Fruit fly (Drosophila melanogaster): ENCODE results near the gene CG6650.

CG6650 gene

DNA sequence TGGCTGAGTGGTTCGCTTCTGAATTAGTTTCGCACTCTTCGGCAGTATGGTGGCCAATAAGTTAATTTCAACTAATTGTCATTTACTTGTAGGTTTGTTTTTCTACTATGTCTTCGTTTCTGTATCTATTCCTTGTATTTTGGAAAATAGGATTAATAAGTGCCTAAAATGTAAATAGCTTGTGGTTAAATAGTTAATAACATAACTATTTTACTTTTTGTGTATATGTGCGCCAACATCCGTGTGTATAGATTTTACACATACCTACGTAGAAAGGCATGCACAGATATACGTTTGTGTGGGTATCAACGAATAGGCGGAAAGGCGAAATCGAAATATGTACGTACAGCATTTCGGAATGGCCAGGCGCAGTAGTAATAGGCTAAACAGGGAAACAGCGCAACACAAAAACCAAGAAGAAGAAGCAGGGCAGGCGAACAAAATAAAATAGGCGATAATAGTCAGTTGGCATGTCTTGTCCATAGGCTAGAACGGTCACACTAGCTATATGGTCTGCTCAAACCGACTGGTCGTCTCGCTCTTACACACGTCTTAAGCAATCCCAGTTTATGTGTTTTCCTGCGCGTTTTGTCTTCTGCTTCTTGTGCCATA lies 28.6 kb upstream of the CG6650 start (continued):
- TF ChIP-seq CG15514 (GFP tag; optimal IDR thresholded peaks at IDR 0.05), result peak; percentile 54
- peak; percentile 68 for TF ChIP-seq CG9797 (GFP tag; optimal IDR thresholded peaks at IDR 0.05)
- no peak for TF ChIP-seq nom (GFP tag; optimal IDR thresholded peaks at IDR 0.05)
- TF ChIP-seq CG8924 (tag; optimal IDR thresholded peaks at IDR 0.05), result peak; percentile 83
- peak; percentile 20; the same call in 1 of the 2 replicates for TF ChIP-seq CG13287 (GFP tag; IDR thresholded peaks at IDR 0.05; ENCODE audit: partially characterized antibody)
- peak; percentile 5 for TF ChIP-seq CG4282 (GFP tag; optimal IDR thresholded peaks at IDR 0.05)
- peak; percentile 13 for TF ChIP-seq CG17829 (tag; optimal IDR thresholded peaks at IDR 0.05)
- TF ChIP-seq Sry-δ (GFP tag; optimal IDR thresholded peaks at IDR 0.05), result peak; percentile 11
- TF ChIP-seq D (optimal IDR thresholded peaks at IDR 0.05), result no peak
- no peak for TF ChIP-seq D (GFP tag; optimal IDR thresholded peaks at IDR 0.05)
- 0 out of 3 replicates have a peak, but pooled peaks have one; percentile 12 for TF ChIP-seq zen2 (GFP tag; IDR thresholded peaks at IDR 0.05; ENCODE audit: partially characterized antibody)
- TF ChIP-seq CG2199 (GFP tag; IDR thresholded peaks at IDR 0.05), result peak; percentile 67; the same call in 1 of the 3 replicates
- peak; percentile 36; the same call in 1 of the 3 replicates for TF ChIP-seq Dbx (GFP tag; IDR thresholded peaks at IDR 0.05)
- no peak for TF ChIP-seq salm (tag; optimal IDR thresholded peaks at IDR 0.05)
- TF ChIP-seq phol (tag; optimal IDR thresholded peaks at IDR 0.05), result peak; percentile 45
- TF ChIP-seq rib (GFP tag; IDR thresholded peaks at IDR 0.05), result peak; percentile 70; the same call in 1 of the 2 replicates
- peak; percentile 74 for TF ChIP-seq CG32767 (GFP tag; IDR thresholded peaks at IDR 0.05)
- no peak for TF ChIP-seq CG17359 (tag; optimal IDR thresholded peaks at IDR 0.05)
- TF ChIP-seq CG18599 (GFP tag; optimal IDR thresholded peaks at IDR 0.05), result peak; percentile 35
- TF ChIP-seq MBD-R2 (GFP tag; IDR thresholded peaks at IDR 0.05), result peak; percentile 42; the same call in 1 of the 2 replicates
- peak; percentile 10 for TF ChIP-seq CG14710 (tag; optimal IDR thresholded peaks at IDR 0.05)
- no peak for TF ChIP-seq emc (GFP tag; optimal IDR thresholded peaks at IDR 0.05)
- peak; percentile 49 for TF ChIP-seq Ets97D (GFP tag; optimal IDR thresholded peaks at IDR 0.05)
- TF ChIP-seq dimm (GFP tag; IDR thresholded peaks at IDR 0.05), result no peak
- TF ChIP-seq Dek (tag; optimal IDR thresholded peaks at IDR 0.05), result peak; percentile 12
- peak; percentile 13 for TF ChIP-seq BEAF-32 (GFP tag; optimal IDR thresholded peaks at IDR 0.05)
- TF ChIP-seq Nf-YC (tag; optimal IDR thresholded peaks at IDR 0.05), result peak; percentile 30
- TF ChIP-seq Rfx (GFP tag; IDR thresholded peaks at IDR 0.05), result 0 out of 2 replicates have a peak, but pooled peaks have one; percentile 16
- TF ChIP-seq Adf1 (GFP tag; IDR thresholded peaks at IDR 0.05), result no peak
- TF ChIP-seq CG34224 (GFP tag; IDR thresholded peaks at IDR 0.05; ENCODE audit: partially characterized antibody), result no peak
- no peak for TF ChIP-seq CoRest (tag; optimal IDR thresholded peaks at IDR 0.05)
- TF ChIP-seq B-H2 (GFP tag; optimal IDR thresholded peaks at IDR 0.05), result peak; percentile 58
- no peak for TF ChIP-seq HHEX (GFP tag; optimal IDR thresholded peaks at IDR 0.05)
- no peak for TF ChIP-seq crc (GFP tag; optimal IDR thresholded peaks at IDR 0.05)
- no peak for TF ChIP-seq CG10267 (tag; optimal IDR thresholded peaks at IDR 0.05)
- TF ChIP-seq ERR (GFP tag; optimal IDR thresholded peaks at IDR 0.05), result no peak
- peak; percentile 6 for TF ChIP-seq grau (tag; optimal IDR thresholded peaks at IDR 0.05)
- no peak for TF ChIP-seq CG9817 (tag; optimal IDR thresholded peaks at IDR 0.05)
- TF ChIP-seq lmd (GFP tag; IDR thresholded peaks at IDR 0.05), result no peak
- no peak for TF ChIP-seq Bteb2 (GFP tag; optimal IDR thresholded peaks at IDR 0.05)
- peak; percentile 52; the same call in 1 of the 3 replicates for TF ChIP-seq otp (GFP tag; IDR thresholded peaks at IDR 0.05)
- no peak for TF ChIP-seq kah (GFP tag; optimal IDR thresholded peaks at IDR 0.05)
- TF ChIP-seq CG15479 (GFP tag; optimal IDR thresholded peaks at IDR 0.05), result peak; percentile 51
- TF ChIP-seq seq (GFP tag; IDR thresholded peaks at IDR 0.05), result no peak
- TF ChIP-seq nau (GFP tag; optimal IDR thresholded peaks at IDR 0.05), result no peak
- TF ChIP-seq bbx (GFP tag; IDR thresholded peaks at IDR 0.05; ENCODE audit: partially characterized antibody), result 0 out of 2 replicates have a peak, but pooled peaks have one; percentile 26
- peak; percentile 85; the same call in 3 of the 4 replicates for TF ChIP-seq chinmo (GFP tag; IDR thresholded peaks at IDR 0.05; ENCODE audit: partially characterized antibody)
- TF ChIP-seq twi (tag; optimal IDR thresholded peaks at IDR 0.05), result peak; percentile 18

Data from whole organism, embryonic.